Fruit fly (Drosophila melanogaster): Measurements from ENCODE around the gene SmydA-3.
A peak's percentile ranks its signal among the peaks of the same experiment; 100 is the strongest.

SmydA-3 gene

DNA sequence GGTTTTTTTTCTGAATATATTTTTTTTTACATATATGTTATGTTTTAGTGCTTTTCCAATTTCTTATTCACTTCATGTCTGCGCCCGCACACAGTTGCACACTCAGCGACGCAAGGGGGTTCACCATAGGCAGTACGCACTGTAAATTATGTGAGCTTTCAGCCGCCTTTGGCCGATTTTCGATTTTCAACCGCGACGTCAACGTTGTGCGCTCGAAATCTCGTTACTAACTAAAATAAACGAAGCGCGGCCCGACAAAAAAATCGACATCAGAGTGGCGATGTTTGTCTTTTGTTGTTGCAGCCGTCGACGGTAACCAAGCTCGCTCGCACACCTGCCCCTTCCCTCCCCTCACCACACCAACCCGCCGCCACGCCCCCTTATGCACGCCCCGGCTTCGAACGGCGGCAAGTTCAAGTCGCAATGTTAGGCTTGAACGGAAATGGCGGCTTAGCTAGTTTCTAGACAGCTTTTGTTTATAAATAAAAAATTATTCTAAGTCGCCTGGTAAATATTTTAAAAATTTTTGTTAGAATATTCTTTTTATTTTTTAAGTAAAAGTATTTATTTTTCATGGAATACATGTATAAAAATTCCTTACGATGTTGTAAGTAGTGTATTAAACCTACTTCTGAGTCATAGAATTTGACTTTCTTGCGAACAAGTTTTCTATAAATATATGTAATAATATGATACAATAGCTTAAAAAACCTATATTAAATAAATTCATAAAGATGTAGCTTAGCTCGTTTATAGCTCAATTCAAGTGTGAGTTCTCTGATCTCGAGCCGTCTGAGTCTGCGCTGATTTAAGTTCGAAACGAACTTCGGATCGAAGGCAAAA lies 48.8 kb upstream of the SmydA-3 start, which contains the start of gene CG31869 (continued):
- TF ChIP-seq CG10654 (GFP tag; optimal IDR thresholded peaks at IDR 0.05): no peak
- TF ChIP-seq Fer1 (GFP tag; optimal IDR thresholded peaks at IDR 0.05): no peak
- no peak for TF ChIP-seq Poxn (GFP tag; IDR thresholded peaks at IDR 0.05)
- no peak for TF ChIP-seq Hr39 (optimal IDR thresholded peaks at IDR 0.05)
- peak; percentile 38; the same call in 1 of the 2 replicates for TF ChIP-seq NFAT (GFP tag; IDR thresholded peaks at IDR 0.05)
- no peak for TF ChIP-seq trem (tag; optimal IDR thresholded peaks at IDR 0.05)
- no peak for TF ChIP-seq CG8924 (tag; optimal IDR thresholded peaks at IDR 0.05)
- TF ChIP-seq CG33557 (GFP tag; optimal IDR thresholded peaks at IDR 0.05): no peak
- TF ChIP-seq otp (GFP tag; IDR thresholded peaks at IDR 0.05): 0 out of 3 replicates have a peak, but pooled peaks have one; percentile 24
- no peak for TF ChIP-seq onecut (GFP tag; IDR thresholded peaks at IDR 0.05)
- peak; percentile 30 for TF ChIP-seq kni (GFP tag; optimal IDR thresholded peaks at IDR 0.05)
- TF ChIP-seq zen2 (GFP tag; IDR thresholded peaks at IDR 0.05; ENCODE audit: partially characterized antibody): no peak
- no peak for TF ChIP-seq CG6175 (GFP tag; IDR thresholded peaks at IDR 0.05)
- no peak for TF ChIP-seq CG10979 (tag; optimal IDR thresholded peaks at IDR 0.05)
- TF ChIP-seq PHDP (tag; optimal IDR thresholded peaks at IDR 0.05): no peak
- no peak for TF ChIP-seq CG6254 (GFP tag; optimal IDR thresholded peaks at IDR 0.05)
- TF ChIP-seq sna (GFP tag; IDR thresholded peaks at IDR 0.05; ENCODE audit: partially characterized antibody): no peak
- TF ChIP-seq CG12299 (tag; optimal IDR thresholded peaks at IDR 0.05): no peak
- TF ChIP-seq Scr (GFP tag; IDR thresholded peaks at IDR 0.05; ENCODE audit: partially characterized antibody): no peak
- no peak for TF ChIP-seq btn (GFP tag; optimal IDR thresholded peaks at IDR 0.05)
- no peak for TF ChIP-seq CG4282 (GFP tag; optimal IDR thresholded peaks at IDR 0.05)
- TF ChIP-seq pzg (GFP tag; optimal IDR thresholded peaks at IDR 0.05): no peak
- TF ChIP-seq Nf-YA (GFP tag; IDR thresholded peaks at IDR 0.05): no peak
- no peak for TF ChIP-seq sd (tag; optimal IDR thresholded peaks at IDR 0.05)
- no peak for TF ChIP-seq bsh (GFP tag; optimal IDR thresholded peaks at IDR 0.05)
- no peak for TF ChIP-seq chn (GFP tag; optimal IDR thresholded peaks at IDR 0.05)
- no peak for TF ChIP-seq CG31365 (tag; optimal IDR thresholded peaks at IDR 0.05)
- no peak for TF ChIP-seq cwo (GFP tag; optimal IDR thresholded peaks at IDR 0.05)
- TF ChIP-seq scrt (GFP tag; optimal IDR thresholded peaks at IDR 0.05): no peak
- no peak for TF ChIP-seq CG6683 (GFP tag; optimal IDR thresholded peaks at IDR 0.05)
- peak; percentile 41 for TF ChIP-seq row (GFP tag; IDR thresholded peaks at IDR 0.05)
- TF ChIP-seq CG11093 (GFP tag; IDR thresholded peaks at IDR 0.05): 0 out of 3 replicates have a peak, but pooled peaks have one; percentile 35
- TF ChIP-seq Ssrp (tag; optimal IDR thresholded peaks at IDR 0.05): no peak
- no peak for TF ChIP-seq fd3F (GFP tag; optimal IDR thresholded peaks at IDR 0.05)
- TF ChIP-seq CG7786 (GFP tag; optimal IDR thresholded peaks at IDR 0.05): no peak
- TF ChIP-seq CG15514 (GFP tag; optimal IDR thresholded peaks at IDR 0.05): no peak
- peak; percentile 53 for TF ChIP-seq Ptx1 (GFP tag; IDR thresholded peaks at IDR 0.05)
- TF ChIP-seq ci (GFP tag; IDR thresholded peaks at IDR 0.05): peak; percentile 9; the same call in 1 of the 3 replicates
- no peak for TF ChIP-seq Neu2 (GFP tag; optimal IDR thresholded peaks at IDR 0.05; ENCODE audit: borderline replicate concordance)
- TF ChIP-seq CG18011 (GFP tag; optimal IDR thresholded peaks at IDR 0.05): no peak
- TF ChIP-seq CG2889 (GFP tag; IDR thresholded peaks at IDR 0.05): no peak
- TF ChIP-seq ap (GFP tag; IDR thresholded peaks at IDR 0.05): no peak
- TF ChIP-seq MBD-R2 (GFP tag; IDR thresholded peaks at IDR 0.05): no peak
- no peak for TF ChIP-seq hbn (GFP tag; IDR thresholded peaks at IDR 0.05; ENCODE audit: partially characterized antibody)
- no peak for TF ChIP-seq CG9609 (GFP tag; optimal IDR thresholded peaks at IDR 0.05)
- peak; percentile 87 for TF ChIP-seq crol (GFP tag; IDR thresholded peaks at IDR 0.05)
- no peak for TF ChIP-seq CG4707 (GFP tag; optimal IDR thresholded peaks at IDR 0.05)
- TF ChIP-seq Six4 (GFP tag; optimal IDR thresholded peaks at IDR 0.05): no peak
- no peak for TF ChIP-seq org-1 (GFP tag; optimal IDR thresholded peaks at IDR 0.05)

Data from whole organism, embryonic.